Worm (Caenorhabditis elegans): ENCODE measurements around the gene F18A11.5.

DNA sequence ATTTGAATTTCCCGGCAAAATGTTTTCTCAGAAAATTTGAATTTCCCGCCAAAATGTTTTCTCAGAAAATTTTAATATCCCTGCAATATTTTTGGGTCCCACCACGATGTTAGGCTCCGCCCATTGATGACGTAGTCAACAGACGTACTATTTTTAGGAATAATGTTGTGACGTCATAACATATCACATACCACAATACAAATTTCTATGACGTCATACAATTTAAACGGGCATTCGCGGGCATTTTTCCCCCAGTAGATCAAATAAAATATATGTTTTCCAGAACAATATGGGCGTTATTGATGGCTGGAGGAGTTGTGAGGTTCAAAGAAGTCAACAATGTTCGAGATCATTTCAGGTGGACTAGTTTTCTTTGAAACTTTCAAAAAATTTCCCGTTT, 47.8 kb downstream of the F18A11.5 start:
- no peak for TF ChIP-seq ama-1 (optimal IDR thresholded peaks at IDR 0.05)
- no peak for TF ChIP-seq tbx-11 (GFP tag; IDR thresholded peaks at IDR 0.05)
- TF ChIP-seq sea-1 (GFP tag; conservative IDR thresholded peaks at IDR 0.05) = no peak
- no peak for TF ChIP-seq tra-4 (tag; optimal IDR thresholded peaks at IDR 0.05)
- TF ChIP-seq ceh-13 (GFP tag; optimal IDR thresholded peaks at IDR 0.05) = no peak
- TF ChIP-seq B0310.2 (tag; optimal IDR thresholded peaks at IDR 0.05) = no peak
- no peak for TF ChIP-seq flt-1 (GFP tag; IDR thresholded peaks at IDR 0.05)
- TF ChIP-seq hmbx-1 (tag; optimal IDR thresholded peaks at IDR 0.05) = no peak
- TF ChIP-seq tbx-37 (GFP tag; conservative IDR thresholded peaks at IDR 0.05) = no peak
- TF ChIP-seq aly-1 (tag; optimal IDR thresholded peaks at IDR 0.05) = no peak
- no peak for TF ChIP-seq hmg-4 (GFP tag; optimal IDR thresholded peaks at IDR 0.05)
- TF ChIP-seq F13C5.2 (tag; optimal IDR thresholded peaks at IDR 0.05) = no peak
- no peak for TF ChIP-seq hnd-1 (tag; optimal IDR thresholded peaks at IDR 0.05)

All from whole organism, early embryonic.